Fruit fly (Drosophila melanogaster): ENCODE measurements around the gene CG14260.

Gene CG14260

dm6 chr3R:27223012-27223411, 42.2 kb upstream of the CG14260 start:
- TF ChIP-seq Dad (GFP tag; optimal IDR thresholded peaks at IDR 0.05) (no peak), tx (GFP tag; optimal IDR thresholded peaks at IDR 0.05) (no peak), Xrp1 (GFP tag; IDR thresholded peaks at IDR 0.05) (no peak), Trl (optimal IDR thresholded peaks at IDR 0.05) (peak; percentile 49 to 60), Trl (GFP tag; optimal IDR thresholded peaks at IDR 0.05) (no peak), Bteb2 (GFP tag; optimal IDR thresholded peaks at IDR 0.05) (no peak), CG16779 (GFP tag; IDR thresholded peaks at IDR 0.05) (no peak), CG2889 (GFP tag; IDR thresholded peaks at IDR 0.05) (no peak), CG3163 (GFP tag; optimal IDR thresholded peaks at IDR 0.05) (peak; percentile 88), Hey (tag; optimal IDR thresholded peaks at IDR 0.05) (no peak), CG1024 (GFP tag; IDR thresholded peaks at IDR 0.05) (no peak), D (optimal IDR thresholded peaks at IDR 0.05) (no peak), D (GFP tag; optimal IDR thresholded peaks at IDR 0.05) (no peak), ewg (GFP tag; optimal IDR thresholded peaks at IDR 0.05) (no peak), Nf-YB (GFP tag; optimal IDR thresholded peaks at IDR 0.05) (peak; percentile 60), bigmax (GFP tag; optimal IDR thresholded peaks at IDR 0.05) (no peak), Xbp1 (GFP tag; optimal IDR thresholded peaks at IDR 0.05) (no peak), peb (GFP tag; IDR thresholded peaks at IDR 0.05) (no peak), Sin3A (optimal IDR thresholded peaks at IDR 0.05) (no peak), CG14441 (GFP tag; IDR thresholded peaks at IDR 0.05) (no peak), Ptx1 (GFP tag; IDR thresholded peaks at IDR 0.05) (no peak), Hr51 (GFP tag; optimal IDR thresholded peaks at IDR 0.05) (no peak), CG5953 (GFP tag; IDR thresholded peaks at IDR 0.05) (no peak), CG10209 (GFP tag; optimal IDR thresholded peaks at IDR 0.05) (no peak), ci (GFP tag; IDR thresholded peaks at IDR 0.05) (no peak), ranshi (GFP tag; IDR thresholded peaks at IDR 0.05) (no peak), CG4328 (GFP tag; optimal IDR thresholded peaks at IDR 0.05) (no peak), CG11085 (GFP tag; IDR thresholded peaks at IDR 0.05) (no peak), CG14050 (GFP tag; IDR thresholded peaks at IDR 0.05) (no peak), sens-2 (GFP tag; IDR thresholded peaks at IDR 0.05) (no peak), sens (GFP tag) (no peak), Max (GFP tag; optimal IDR thresholded peaks at IDR 0.05) (no peak), CG6654 (GFP tag; optimal IDR thresholded peaks at IDR 0.05) (peak; percentile 65), Deaf1 (tag; optimal IDR thresholded peaks at IDR 0.05) (peak; percentile 19), grn (GFP tag; optimal IDR thresholded peaks at IDR 0.05) (no peak), CG12942 (GFP tag; optimal IDR thresholded peaks at IDR 0.05) (no peak), Myb (GFP tag; optimal IDR thresholded peaks at IDR 0.05) (no peak), hbn (GFP tag; IDR thresholded peaks at IDR 0.05; ENCODE audit: partially characterized antibody) (no peak), Abd-B (GFP tag; optimal IDR thresholded peaks at IDR 0.05) (no peak), Aef1 (GFP tag; IDR thresholded peaks at IDR 0.05) (no peak), CG31388 (GFP tag; optimal IDR thresholded peaks at IDR 0.05) (no peak), CG33557 (GFP tag; optimal IDR thresholded peaks at IDR 0.05) (no peak), fru (optimal IDR thresholded peaks at IDR 0.05) (no peak), CG10366 (GFP tag; IDR thresholded peaks at IDR 0.05) (no peak), Nf-YC (tag; optimal IDR thresholded peaks at IDR 0.05) (peak; percentile 69), ind (GFP tag; optimal IDR thresholded peaks at IDR 0.05) (no peak), jumu (GFP tag; optimal IDR thresholded peaks at IDR 0.05) (no peak), CG2199 (GFP tag; IDR thresholded peaks at IDR 0.05) (no peak), abd-A (tag; optimal IDR thresholded peaks at IDR 0.05) (no peak), tll (GFP tag; optimal IDR thresholded peaks at IDR 0.05) (no peak), corto (GFP tag; optimal IDR thresholded peaks at IDR 0.05) (no peak), so (GFP tag; IDR thresholded peaks at IDR 0.05) (no peak), D19B (GFP tag; optimal IDR thresholded peaks at IDR 0.05) (no peak), Hr39 (optimal IDR thresholded peaks at IDR 0.05) (no peak), NfI (GFP tag; optimal IDR thresholded peaks at IDR 0.05) (no peak)
